Worm (Caenorhabditis elegans) whole organism, young adult: ENCODE measurements around the gene F20D6.1.

Source experiments
- B0261.1 ChIP-seq: sonication (generic microtip); optimal IDR thresholded peaks from 2 replicates; lab custom pipeline; 2016; ENCODE audit warnings: mild to moderate bottlenecking, missing genetic modification characterization, moderate library complexity, missing compliant biosample characterization
- F49E8.2 ChIP-seq: sonication (generic microtip); optimal IDR thresholded peaks from 3 replicates; lab custom pipeline; 2017; ENCODE audit warnings: missing genetic modification characterization, mild to moderate bottlenecking, missing compliant biosample characterization, antibody characterized with exemption, moderate library complexity; ENCODE audit not compliant: insufficient read depth
- ceh-91 ChIP-seq: fragments of 200-800 bp; sonication (Bioruptor generic); IDR thresholded peaks from 2 replicates; pipeline ENCODE4 v1.3.6; 2022; ENCODE audit warnings: missing genetic modification reagents, missing genetic modification characterization, missing compliant biosample characterization
- let-607 ChIP-seq, 2 experiments: fragments of 200-800 bp in 1 of 2; sonication (Bioruptor generic) in 1 of 2; sonication (generic microtip) in 1 of 2; optimal IDR thresholded peaks; 2 replicates each; lab custom pipeline; 2016 to 2018; ENCODE audit warnings: mild to moderate bottlenecking in 2 of 2, missing compliant biosample characterization in 2 of 2, missing genetic modification characterization in 2 of 2, moderate library complexity in 2 of 2, missing genotype in 1 of 2
- pha-4 ChIP-seq: fragments of 150-350 bp; sonication (generic microtip); optimal IDR thresholded peaks from 2 replicates; lab custom pipeline; 2014; ENCODE audit warnings: missing biosample characterization, missing genetic modification reagents, missing genetic modification characterization
- rpc-1 ChIP-seq, 2 experiments: fragments of 150-350 bp in 1 of 2; sonication (generic microtip) in 1 of 2; optimal IDR thresholded peaks; 2 replicates each; lab custom pipeline; 2014 to 2018; ENCODE audit warnings: missing biosample characterization in 1 of 2, missing genetic modification characterization in 1 of 2, missing genetic modification reagents in 1 of 2, missing genotype in 1 of 2
- zim-3 ChIP-seq: sonication (generic microtip); optimal IDR thresholded peaks from 2 replicates; lab custom pipeline; 2017; ENCODE audit warnings: mild to moderate bottlenecking, missing genetic modification characterization, moderate library complexity, missing compliant biosample characterization

ce11 chrV:8190430-8190829 is at the start of gene F20D6.1:
- TF ChIP-seq pha-4 (no peak), F49E8.2 (tag; lab: Kevin White, UChicago) (no peak), zim-3 (tag; lab: Kevin White, UChicago) (no peak), let-607 (tag; optimal IDR thresholded peaks at IDR 0.05; lab: Kevin White, UChicago) (no peak), B0261.1 (tag; lab: Kevin White, UChicago) (no peak), rpc-1 (optimal IDR thresholded peaks at IDR 0.05; lab: Kevin White, UChicago) (no peak), rpc-1 (tag; optimal IDR thresholded peaks at IDR 0.05; lab: Kevin White, UChicago) (no peak), ceh-91 (GFP tag; lab: Robert Waterston, UW) (no peak)
